Worm (Caenorhabditis elegans) whole organism, early embryonic: ENCODE results near the gene F13E6.1.

ENCODE experiments used
- ceh-36 ChIP-seq: sonication (generic microtip); optimal IDR thresholded peaks from 2 replicates; lab custom pipeline; 2016; ENCODE audit warnings: missing genetic modification characterization, inconsistent platforms, missing compliant biosample characterization
- flt-1 ChIP-seq: fragments of 200-800 bp; sonication (Bioruptor generic); IDR thresholded peaks from 2 replicates; pipeline ENCODE4 v1.3.6; 2022; ENCODE audit warnings: missing genetic modification characterization, missing compliant biosample characterization
- tra-4 ChIP-seq: sonication (generic microtip); optimal IDR thresholded peaks from 2 replicates; lab custom pipeline; 2017; ENCODE audit warnings: missing genetic modification characterization, missing compliant biosample characterization

- TF ChIP-seq ceh-36 (tag; lab: Kevin White, UChicago) (no peak), flt-1 (GFP tag; lab: Robert Waterston, UW) (no peak), tra-4 (no peak)
Measured at ce11 chrX:10684533-10684932, 7.6 kb upstream of the F13E6.1 start.
